Fruit fly (Drosophila melanogaster): ENCODE data around the gene S1P.

Gene S1P

DNA sequence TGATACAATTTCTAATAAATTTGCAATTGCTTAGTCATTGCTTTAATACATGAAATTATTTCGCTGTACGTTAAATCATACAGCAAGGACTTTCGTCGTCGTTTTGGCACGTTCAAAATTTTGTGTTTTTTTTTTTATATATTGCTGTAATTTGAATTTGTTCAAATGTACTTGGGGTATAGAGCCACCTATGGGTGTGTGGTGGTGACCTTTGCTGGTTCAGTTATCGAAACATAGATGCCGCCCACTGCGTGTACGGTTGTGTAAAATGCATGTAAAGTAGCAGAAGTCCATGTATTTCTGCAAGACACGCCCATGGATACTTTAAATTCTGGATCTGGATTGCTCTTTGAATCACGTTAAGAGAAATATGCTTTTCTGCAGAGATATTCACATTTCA, 12.9 kb downstream of the S1P start (continued):
- TF ChIP-seq CG12155 (GFP tag; optimal IDR thresholded peaks at IDR 0.05) (peak; percentile 49), sna (GFP tag; IDR thresholded peaks at IDR 0.05; ENCODE audit: partially characterized antibody) (no peak), sug (tag; optimal IDR thresholded peaks at IDR 0.05) (no peak), CG32532 (GFP tag; IDR thresholded peaks at IDR 0.05) (peak; percentile 83; the same call in 1 of the 2 replicates), HLHmδ (GFP tag; optimal IDR thresholded peaks at IDR 0.05) (peak; percentile 44), Ets97D (GFP tag; optimal IDR thresholded peaks at IDR 0.05) (peak; percentile 31), HLH3B (GFP tag; IDR thresholded peaks at IDR 0.05) (peak; percentile 53; the same call in 1 of the 2 replicates), sd (tag; optimal IDR thresholded peaks at IDR 0.05) (no peak), sens-2 (GFP tag; IDR thresholded peaks at IDR 0.05) (no peak), CG12219 (GFP tag; optimal IDR thresholded peaks at IDR 0.05) (no peak), Aef1 (GFP tag; IDR thresholded peaks at IDR 0.05) (peak; percentile 55; the same call in 2 of the 3 replicates), Fer2 (tag; optimal IDR thresholded peaks at IDR 0.05) (no peak), PHDP (tag; optimal IDR thresholded peaks at IDR 0.05) (no peak), CG10147 (GFP tag; optimal IDR thresholded peaks at IDR 0.05) (no peak), CG17186 (GFP tag; optimal IDR thresholded peaks at IDR 0.05) (no peak), CkIIα-i1 (GFP tag; IDR thresholded peaks at IDR 0.05) (no peak), dati (GFP tag; IDR thresholded peaks at IDR 0.05) (no peak), sr (GFP tag; IDR thresholded peaks at IDR 0.05) (no peak), amos (GFP tag; IDR thresholded peaks at IDR 0.05; ENCODE audit: partially characterized antibody) (peak; percentile 76), Usf (GFP tag; optimal IDR thresholded peaks at IDR 0.05) (no peak), pb (GFP tag; optimal IDR thresholded peaks at IDR 0.05) (peak; percentile 56), CG11695 (GFP tag; IDR thresholded peaks at IDR 0.05) (no peak), nau (GFP tag; optimal IDR thresholded peaks at IDR 0.05) (no peak), CG2202 (tag; optimal IDR thresholded peaks at IDR 0.05) (no peak), Blimp-1 (GFP tag; optimal IDR thresholded peaks at IDR 0.05) (no peak), Ets65A (GFP tag) (peak; percentile 96), CG4328 (GFP tag; optimal IDR thresholded peaks at IDR 0.05) (no peak), ac (GFP tag; optimal IDR thresholded peaks at IDR 0.05) (no peak), abd-A (tag; optimal IDR thresholded peaks at IDR 0.05) (no peak), CG17385 (GFP tag; optimal IDR thresholded peaks at IDR 0.05) (peak; percentile 23), Abd-B (GFP tag; optimal IDR thresholded peaks at IDR 0.05) (no peak), insv (GFP tag; optimal IDR thresholded peaks at IDR 0.05) (peak in 1 of 2 experiments; percentile 62), CG11560 (tag; IDR thresholded peaks at IDR 0.05) (no peak; the same call in 2 of the 3 replicates), CG14860 (GFP tag; IDR thresholded peaks at IDR 0.05; ENCODE audit: partially characterized antibody) (no peak), stwl (tag; optimal IDR thresholded peaks at IDR 0.05) (no peak), hb (GFP tag; IDR thresholded peaks at IDR 0.05; ENCODE audit: partially characterized antibody) (0 out of 3 replicates have a peak, but pooled peaks have one; percentile 32), HmgD (GFP tag; optimal IDR thresholded peaks at IDR 0.05) (peak; percentile 94), Stat92E (GFP tag; optimal IDR thresholded peaks at IDR 0.05) (peak in 1 of 3 experiments; percentile 18), CG4360 (GFP tag; IDR thresholded peaks at IDR 0.05) (no peak), D19B (GFP tag; optimal IDR thresholded peaks at IDR 0.05) (no peak), scrt (GFP tag; optimal IDR thresholded peaks at IDR 0.05) (no peak), CG8089 (GFP tag; optimal IDR thresholded peaks at IDR 0.05) (peak; percentile 79), H2.0 (GFP tag; IDR thresholded peaks at IDR 0.05) (0 out of 2 replicates have a peak, but pooled peaks have one; percentile 26), CG1792 (GFP tag; optimal IDR thresholded peaks at IDR 0.05) (peak; percentile 44), CG10565 (GFP tag; optimal IDR thresholded peaks at IDR 0.05) (no peak), pnt (GFP tag; optimal IDR thresholded peaks at IDR 0.05) (peak; percentile 75), dm (GFP tag; optimal IDR thresholded peaks at IDR 0.05) (peak; percentile 31), CG9932 (GFP tag; IDR thresholded peaks at IDR 0.05) (peak; percentile 73), crol (GFP tag; IDR thresholded peaks at IDR 0.05) (no peak), CG4424 (GFP tag; optimal IDR thresholded peaks at IDR 0.05) (peak; percentile 56), CG30020 (tag; optimal IDR thresholded peaks at IDR 0.05) (no peak)
